Worm (Caenorhabditis elegans) whole organism, L3 larva: ENCODE measurements around the gene F22F4.4.
A peak's percentile ranks its signal among the peaks of the same experiment; 100 is the strongest.

Source experiments
- R02D3.7 ChIP-seq: fragments of 150-350 bp; optimal IDR thresholded peaks from 2 replicates; lab custom pipeline; 2014; ENCODE audit warnings: missing biosample characterization, missing genetic modification characterization
- ZK546.5 ChIP-seq: sonication (generic microtip); optimal IDR thresholded peaks from 2 replicates; lab custom pipeline; 2017; ENCODE audit warnings: missing biosample characterization, missing genetic modification characterization
- aly-2 ChIP-seq: fragments of 150-350 bp; optimal IDR thresholded peaks from 2 replicates; lab custom pipeline; 2014; ENCODE audit warnings: missing biosample characterization, missing genetic modification characterization
- ceh-16 ChIP-seq: sonication (generic microtip); optimal IDR thresholded peaks from 2 replicates; lab custom pipeline; 2017; ENCODE audit warnings: missing biosample characterization, missing genetic modification characterization
- ceh-28 ChIP-seq: fragments of 150-350 bp; optimal IDR thresholded peaks from 2 replicates; lab custom pipeline; 2014; ENCODE audit warnings: missing biosample characterization, missing genetic modification reagents, missing genetic modification characterization
- egl-5 ChIP-seq: fragments of 150-350 bp; optimal IDR thresholded peaks from 2 replicates; lab custom pipeline; 2017; ENCODE audit warnings: missing biosample characterization, missing genetic modification reagents, missing genetic modification characterization, inconsistent platforms
- elt-3 ChIP-seq, 3 experiments: fragments of 150-350 bp in 1 of 3; sonication (generic microtip) in 2 of 3; optimal IDR thresholded peaks; 2 replicates in 2 of 3; 4 replicates in 1 of 3; lab custom pipeline; 2014 to 2017; ENCODE audit warnings: missing biosample characterization in 3 of 3, missing genetic modification characterization in 3 of 3
- eor-1 ChIP-seq, 2 experiments: fragments of 150-350 bp; optimal IDR thresholded peaks; 2 replicates each; lab custom pipeline; 2014 to 2018; ENCODE audit warnings: missing biosample characterization in 2 of 2, missing genetic modification characterization in 2 of 2
- fkh-2 ChIP-seq: fragments of 150-350 bp; optimal IDR thresholded peaks from 2 replicates; lab custom pipeline; 2014; ENCODE audit warnings: missing biosample characterization, missing genetic modification reagents, missing genetic modification characterization
- fos-1 ChIP-seq: fragments of 150-350 bp; optimal IDR thresholded peaks from 2 replicates; lab custom pipeline; 2014; ENCODE audit warnings: missing biosample characterization, missing genetic modification characterization
- lin-15B ChIP-seq: fragments of 150-350 bp; optimal IDR thresholded peaks from 2 replicates; lab custom pipeline; 2014; ENCODE audit warnings: missing biosample characterization, missing genetic modification characterization
- lin-39 ChIP-seq: fragments of 150-350 bp; optimal IDR thresholded peaks from 2 replicates; lab custom pipeline; 2018; ENCODE audit warnings: missing biosample characterization, missing genetic modification reagents, missing genetic modification characterization
- lsy-12 ChIP-seq: sonication (generic microtip); optimal IDR thresholded peaks from 2 replicates; lab custom pipeline; 2016; ENCODE audit warnings: mild to moderate bottlenecking, missing genetic modification characterization, missing compliant biosample characterization
- mml-1 ChIP-seq: fragments of 150-350 bp; sonication (generic microtip); optimal IDR thresholded peaks from 3 replicates; lab custom pipeline; 2014; ENCODE audit warnings: missing biosample characterization, missing genetic modification characterization
- nhr-11 ChIP-seq: fragments of 150-350 bp; optimal IDR thresholded peaks from 2 replicates; lab custom pipeline; 2014; ENCODE audit warnings: missing biosample characterization, missing genetic modification characterization
- nhr-12 ChIP-seq: fragments of 150-350 bp; optimal IDR thresholded peaks from 2 replicates; lab custom pipeline; 2014; ENCODE audit warnings: missing biosample characterization, missing genetic modification characterization
- nhr-23 ChIP-seq: fragments of 150-350 bp; optimal IDR thresholded peaks from 2 replicates; lab custom pipeline; 2014; ENCODE audit warnings: missing biosample characterization, missing genetic modification reagents, missing genetic modification characterization
- nhr-237 ChIP-seq: fragments of 150-350 bp; optimal IDR thresholded peaks from 2 replicates; lab custom pipeline; 2014; ENCODE audit warnings: missing biosample characterization, missing genetic modification characterization
- nhr-25 ChIP-seq: sonication (generic microtip); optimal IDR thresholded peaks from 2 replicates; lab custom pipeline; 2017; ENCODE audit warnings: missing biosample characterization, missing genetic modification characterization
- nhr-28 ChIP-seq: fragments of 150-350 bp; optimal IDR thresholded peaks from 2 replicates; lab custom pipeline; 2014; ENCODE audit warnings: missing biosample characterization, missing genetic modification characterization
- nhr-43 ChIP-seq: sonication (generic microtip); optimal IDR thresholded peaks from 2 replicates; lab custom pipeline; 2016; ENCODE audit warnings: mild to moderate bottlenecking, missing genetic modification characterization, missing compliant biosample characterization; ENCODE audit not compliant: poor library complexity, severe bottlenecking
- nhr-67 ChIP-seq: fragments of 150-350 bp; optimal IDR thresholded peaks from 2 replicates; lab custom pipeline; 2014; ENCODE audit warnings: missing biosample characterization, missing genetic modification characterization
- nhr-77 ChIP-seq: fragments of 150-350 bp; optimal IDR thresholded peaks from 2 replicates; lab custom pipeline; 2014; ENCODE audit warnings: missing biosample characterization, missing genetic modification characterization
- pha-4 ChIP-seq: fragments of 150-350 bp; optimal IDR thresholded peaks from 2 replicates; lab custom pipeline; 2014; ENCODE audit warnings: missing biosample characterization, missing genetic modification reagents, missing genetic modification characterization
- pqm-1 ChIP-seq: fragments of 150-350 bp; optimal IDR thresholded peaks from 2 replicates; lab custom pipeline; 2017; ENCODE audit warnings: missing biosample characterization, missing genetic modification characterization, inconsistent platforms
- sea-2 ChIP-seq: fragments of 150-350 bp; sonication (generic microtip); optimal IDR thresholded peaks from 4 replicates; lab custom pipeline; 2014; ENCODE audit warnings: missing biosample characterization, missing genetic modification reagents, missing genetic modification characterization
- tbx-2 ChIP-seq: sonication (generic microtip); optimal IDR thresholded peaks from 2 replicates; lab custom pipeline; 2016; ENCODE audit warnings: mild to moderate bottlenecking, missing genetic modification characterization, missing compliant biosample characterization
- unc-39 ChIP-seq: sonication (generic microtip); optimal IDR thresholded peaks from 4 replicates; lab custom pipeline; 2017; ENCODE audit warnings: missing biosample characterization, missing genetic modification characterization
- unc-62 ChIP-seq: fragments of 150-350 bp; sonication (generic microtip); optimal IDR thresholded peaks from 4 replicates; lab custom pipeline; 2014; ENCODE audit warnings: missing biosample characterization, missing genetic modification reagents, missing genetic modification characterization
- zag-1 ChIP-seq: fragments of 150-350 bp; optimal IDR thresholded peaks from 2 replicates; lab custom pipeline; 2014; ENCODE audit warnings: missing biosample characterization, missing genetic modification characterization
- ztf-11 ChIP-seq: fragments of 150-350 bp; optimal IDR thresholded peaks from 2 replicates; lab custom pipeline; 2014; ENCODE audit warnings: missing biosample characterization, missing genetic modification characterization
- ztf-4 ChIP-seq: fragments of 150-350 bp; optimal IDR thresholded peaks from 2 replicates; lab custom pipeline; 2014; ENCODE audit warnings: missing biosample characterization, missing genetic modification characterization

F22F4.4 gene

ce11 chrX:6020782-6021181, 19.4 kb upstream of the F22F4.4 start:
- no peak for TF ChIP-seq nhr-23 (tag; lab: Kevin White, UChicago)
- no peak for TF ChIP-seq lin-15B (tag; lab: Kevin White, UChicago)
- TF ChIP-seq unc-62, result no peak
- TF ChIP-seq nhr-77 (tag; lab: Kevin White, UChicago), result no peak
- TF ChIP-seq nhr-25, result no peak
- no peak for TF ChIP-seq lsy-12 (tag; lab: Kevin White, UChicago)
- TF ChIP-seq nhr-28 (tag; lab: Kevin White, UChicago), result no peak
- no peak for TF ChIP-seq pqm-1 (tag; lab: Kevin White, UChicago)
- no peak for TF ChIP-seq pha-4
- no peak for TF ChIP-seq elt-3 (tag; optimal IDR thresholded peaks at IDR 0.05; lab: Kevin White, UChicago)
- no peak for TF ChIP-seq unc-39 (tag; lab: Kevin White, UChicago)
- TF ChIP-seq sea-2 (GFP tag; lab: Kevin White, UChicago), result no peak
- no peak for TF ChIP-seq nhr-237
- TF ChIP-seq ztf-11 (tag; lab: Kevin White, UChicago), result no peak
- TF ChIP-seq mml-1, result no peak
- TF ChIP-seq ceh-16 (tag; lab: Kevin White, UChicago), result no peak
- TF ChIP-seq eor-1 (tag; optimal IDR thresholded peaks at IDR 0.05; lab: Kevin White, UChicago), result no peak
- no peak for TF ChIP-seq aly-2 (tag; lab: Kevin White, UChicago)
- no peak for TF ChIP-seq R02D3.7 (tag; lab: Kevin White, UChicago)

- TF ChIP-seq nhr-43 (tag; lab: Kevin White, UChicago) (no peak), ztf-4 (no peak), ceh-28 (tag; lab: Kevin White, UChicago) (no peak), nhr-12 (tag; lab: Kevin White, UChicago) (no peak), ZK546.5 (no peak), fos-1 (no peak), zag-1 (tag; lab: Kevin White, UChicago) (no peak), tbx-2 (tag; lab: Kevin White, UChicago) (no peak), fkh-2 (tag; lab: Kevin White, UChicago) (no peak), sea-2 (GFP tag; lab: Kevin White, UChicago) (no peak)
- TF ChIP-seq, all 47 proteins: peak for 0
Observed at ce11 chrX:6019886-6020469, 18.6 kb upstream of the F22F4.4 start, which contains the start of gene C09B8.4. Gene C09B8.4, minus strand, starts transcription at chrX:6019936.

ce11 chrX:6015096-6015495, 13.8 kb upstream of the F22F4.4 start, which contains the start of gene C09B8.8:
Gene C09B8.8, plus strand, starts transcription at chrX:6015492.
- TF ChIP-seq ZK546.5, result no peak
- peak; percentile 81 for TF ChIP-seq pha-4

ce11 chrX:6010573-6010972, 9.2 kb upstream of the F22F4.4 start, which contains the start of gene C09B8.3:
Gene C09B8.3, minus strand, starts transcription at chrX:6010673.
- no peak for TF ChIP-seq unc-39 (tag; lab: Kevin White, UChicago)
- no peak for TF ChIP-seq fkh-2 (tag; lab: Kevin White, UChicago)
- no peak for TF ChIP-seq nhr-11
- TF ChIP-seq lin-15B (tag; lab: Kevin White, UChicago), result no peak
- TF ChIP-seq lin-39 (tag; lab: Kevin White, UChicago), result no peak
- TF ChIP-seq nhr-28 (tag; lab: Kevin White, UChicago), result no peak
- TF ChIP-seq egl-5 (tag; lab: Kevin White, UChicago), result no peak

ce11 chrX:6004315-6004714, 3.0 kb upstream of the F22F4.4 start:
- TF ChIP-seq nhr-43 (tag; lab: Kevin White, UChicago) (peak; percentile 41), nhr-67 (tag; lab: Kevin White, UChicago) (no peak)
- TF ChIP-seq, all 47 proteins: peak for 1

ce11 chrX:6003853-6004252, 2.5 kb upstream of the F22F4.4 start, which contains the start of gene sups-1:
Gene sups-1, plus strand, starts transcription at chrX:6004153.
- TF ChIP-seq nhr-237 (no peak), ceh-16 (tag; lab: Kevin White, UChicago) (no peak), unc-39 (tag; lab: Kevin White, UChicago) (no peak), ztf-4 (no peak)
